Fruit fly (Drosophila melanogaster) whole organism, embryonic: ENCODE results near the gene CG31157.

Experiments used
- ATbp ChIP-seq: fragments of 200-800 bp; sonication (Bioruptor generic); optimal IDR thresholded peaks from 2 replicates; lab custom pipeline; 2017; ENCODE audit warnings: missing biosample characterization, mild to moderate bottlenecking, missing genetic modification characterization, missing genetic modification reagents
- Atf6 ChIP-seq: fragments of 200-800 bp; sonication (Bioruptor generic); IDR thresholded peaks from 2 replicates; pipeline ENCODE4 v1.3.6; 2022; ENCODE audit warnings: missing biosample characterization, missing genetic modification characterization
- Blimp-1 ChIP-seq: fragments of 200-800 bp; sonication (Bioruptor generic); optimal IDR thresholded peaks from 3 replicates; lab custom pipeline; 2018; ENCODE audit warnings: missing biosample characterization, missing genetic modification characterization, mild to moderate bottlenecking, moderate library complexity, missing genetic modification reagents
- BtbVII ChIP-seq: fragments of 200-800 bp; sonication (Bioruptor generic); optimal IDR thresholded peaks from 3 replicates; lab custom pipeline; 2017; ENCODE audit warnings: missing biosample characterization, mild to moderate bottlenecking, missing genetic modification characterization
- CG1024 ChIP-seq: fragments of 200-800 bp; sonication (Bioruptor generic); IDR thresholded peaks from 2 replicates; pipeline ENCODE4 v1.3.6; 2022; ENCODE audit warnings: missing biosample characterization, missing genetic modification characterization
- CG10366 ChIP-seq: fragments of 200-800 bp; sonication (Bioruptor generic); IDR thresholded peaks from 2 replicates; pipeline ENCODE4 v1.3.6; 2022; ENCODE audit warnings: missing biosample characterization, missing genetic modification characterization
- CG10431 ChIP-seq: fragments of 200-800 bp; sonication (Bioruptor generic); optimal IDR thresholded peaks from 3 replicates; lab custom pipeline; 2018; ENCODE audit warnings: missing biosample characterization, mild to moderate bottlenecking, missing genetic modification characterization
- CG10543 ChIP-seq: fragments of 200-800 bp; sonication (Bioruptor generic); optimal IDR thresholded peaks from 3 replicates; lab custom pipeline; 2017; ENCODE audit warnings: missing biosample characterization, mild to moderate bottlenecking, missing genetic modification characterization, moderate library complexity
- CG12219 ChIP-seq: fragments of 200-800 bp; sonication (Bioruptor generic); optimal IDR thresholded peaks from 3 replicates; lab custom pipeline; 2018; ENCODE audit warnings: missing biosample characterization, mild to moderate bottlenecking, missing genetic modification characterization
- CG12942 ChIP-seq: fragments of 200-800 bp; sonication (Bioruptor generic); optimal IDR thresholded peaks from 3 replicates; lab custom pipeline; 2016; ENCODE audit warnings: missing biosample characterization, missing genetic modification characterization
- CG13287 ChIP-seq: fragments of 200-800 bp; sonication (Bioruptor generic); IDR thresholded peaks from 2 replicates; pipeline ENCODE4 v1.3.6; 2022; ENCODE audit warnings: missing biosample characterization, missing genetic modification characterization; ENCODE audit not compliant: partially characterized antibody
- CG14965 ChIP-seq: fragments of 200-800 bp; sonication (Bioruptor generic); optimal IDR thresholded peaks from 2 replicates; lab custom pipeline; 2016; ENCODE audit warnings: missing biosample characterization, missing genetic modification characterization, borderline replicate concordance
- CG15269 ChIP-seq: fragments of 200-800 bp; sonication (Bioruptor generic); optimal IDR thresholded peaks from 2 replicates; lab custom pipeline; 2018; ENCODE audit warnings: missing biosample characterization, mild to moderate bottlenecking, missing genetic modification characterization, moderate library complexity
- CG1602 ChIP-seq: fragments of 200-800 bp; sonication (Bioruptor generic); optimal IDR thresholded peaks from 3 replicates; lab custom pipeline; 2016; ENCODE audit warnings: missing biosample characterization, missing genetic modification characterization
- CG17186 ChIP-seq: fragments of 200-800 bp; sonication (Bioruptor generic); optimal IDR thresholded peaks from 3 replicates; lab custom pipeline; 2017; ENCODE audit warnings: missing biosample characterization, missing genetic modification reagents, missing genetic modification characterization
- CG18764 ChIP-seq: fragments of 200-800 bp; sonication (Bioruptor generic); optimal IDR thresholded peaks from 3 replicates; lab custom pipeline; 2016; ENCODE audit warnings: missing biosample characterization, missing genetic modification characterization
- CG3407 ChIP-seq: fragments of 200-800 bp; sonication (Bioruptor generic); optimal IDR thresholded peaks from 2 replicates; lab custom pipeline; 2018; ENCODE audit warnings: missing biosample characterization, mild to moderate bottlenecking, missing genetic modification characterization
- CG34376 ChIP-seq: fragments of 200-800 bp; sonication (Bioruptor generic); optimal IDR thresholded peaks from 2 replicates; lab custom pipeline; 2018; ENCODE audit warnings: missing biosample characterization, mild to moderate bottlenecking, missing genetic modification characterization
- CG34422 ChIP-seq: fragments of 200-800 bp; sonication (Bioruptor generic); IDR thresholded peaks from 3 replicates; pipeline ENCODE4 v1.3.6; 2022; ENCODE audit warnings: missing biosample characterization, missing genetic modification characterization
- CG4854 ChIP-seq: fragments of 200-800 bp; sonication (Bioruptor generic); optimal IDR thresholded peaks from 2 replicates; lab custom pipeline; 2016; ENCODE audit warnings: missing biosample characterization, missing genetic modification characterization, inconsistent platforms
- CG6254 ChIP-seq: fragments of 200-800 bp; sonication (Bioruptor generic); optimal IDR thresholded peaks from 3 replicates; lab custom pipeline; 2017; ENCODE audit warnings: mild to moderate bottlenecking, missing biosample characterization, missing genetic modification reagents, missing genetic modification characterization
- CG7928 ChIP-seq: fragments of 200-800 bp; sonication (Bioruptor generic); optimal IDR thresholded peaks from 2 replicates; lab custom pipeline; 2017; ENCODE audit warnings: missing biosample characterization, mild to moderate bottlenecking, missing genetic modification characterization
- CG8944 ChIP-seq: fragments of 200-800 bp; sonication (Bioruptor generic); optimal IDR thresholded peaks from 3 replicates; lab custom pipeline; 2016; ENCODE audit warnings: missing biosample characterization, missing genetic modification characterization
- Dbx ChIP-seq: fragments of 200-800 bp; sonication (Bioruptor generic); IDR thresholded peaks from 3 replicates; pipeline ENCODE4 v1.3.6; 2022; ENCODE audit warnings: missing biosample characterization, missing genetic modification characterization
- E2f2 ChIP-seq: fragments of 200-800 bp; sonication (Bioruptor generic); IDR thresholded peaks from 2 replicates; pipeline ENCODE4 v1.3.6; 2022; ENCODE audit warnings: missing biosample characterization, missing genetic modification characterization
- NFAT ChIP-seq: fragments of 200-800 bp; sonication (Bioruptor generic); IDR thresholded peaks from 2 replicates; pipeline ENCODE4 v1.3.6; 2022; ENCODE audit warnings: missing biosample characterization, missing genetic modification characterization
- Pdp1 ChIP-seq, 2 experiments: fragments of 200-800 bp; sonication (Bioruptor generic); optimal IDR thresholded peaks; 3 replicates each; lab custom pipeline; 2016; ENCODE audit warnings: missing biosample characterization in 2 of 2, missing genetic modification characterization in 2 of 2, mild to moderate bottlenecking in 1 of 2, moderate library complexity in 1 of 2
- Sin3A ChIP-seq: fragments of >200 bp; optimal IDR thresholded peaks from 2 replicates; lab custom pipeline; 2018
- Taf1 ChIP-seq: fragments of 200-800 bp; sonication (Bioruptor generic); IDR thresholded peaks from 2 replicates; pipeline ENCODE4 v1.3.6; 2022; ENCODE audit warnings: missing biosample characterization, missing genetic modification characterization
- Usf ChIP-seq: fragments of 200-800 bp; sonication (Bioruptor generic); optimal IDR thresholded peaks from 2 replicates; lab custom pipeline; 2017; ENCODE audit warnings: missing genotype, missing biosample characterization, missing genetic modification characterization
- YL-1 ChIP-seq: fragments of 200-800 bp; sonication (Bioruptor generic); optimal IDR thresholded peaks from 3 replicates; lab custom pipeline; 2017; ENCODE audit warnings: missing biosample characterization, mild to moderate bottlenecking, missing genetic modification characterization
- amos ChIP-seq: fragments of 200-800 bp; sonication (Bioruptor generic); IDR thresholded peaks from 2 replicates; pipeline ENCODE4 v1.3.6; 2022; ENCODE audit warnings: missing biosample characterization, missing genetic modification characterization; ENCODE audit not compliant: partially characterized antibody
- cg ChIP-seq: fragments of 200-800 bp; sonication (Bioruptor generic); optimal IDR thresholded peaks from 3 replicates; lab custom pipeline; 2019; ENCODE audit warnings: missing biosample characterization, mild to moderate bottlenecking, missing genetic modification characterization, moderate library complexity
- chif ChIP-seq, 2 experiments: fragments of 200-800 bp; sonication (Bioruptor generic); optimal IDR thresholded peaks; 3 replicates each; lab custom pipeline; 2016; ENCODE audit warnings: missing biosample characterization in 2 of 2, missing genetic modification characterization in 2 of 2
- crol ChIP-seq: fragments of 200-800 bp; sonication (Bioruptor generic); IDR thresholded peaks from 2 replicates; pipeline ENCODE4 v1.3.6; 2022; ENCODE audit warnings: missing biosample characterization, missing genetic modification characterization
- dmrt11E ChIP-seq: fragments of 200-800 bp; sonication (Bioruptor generic); optimal IDR thresholded peaks from 3 replicates; lab custom pipeline; 2018; ENCODE audit warnings: missing biosample characterization, mild to moderate bottlenecking, missing genetic modification characterization, moderate library complexity
- ftz-f1 ChIP-seq: fragments of 200-800 bp; sonication (Bioruptor generic); optimal IDR thresholded peaks from 2 replicates; lab custom pipeline; 2016; ENCODE audit warnings: missing biosample characterization, missing genetic modification characterization
- gfzf ChIP-seq: fragments of 200-800 bp; sonication (Bioruptor generic); optimal IDR thresholded peaks from 2 replicates; lab custom pipeline; 2016; ENCODE audit warnings: missing biosample characterization, mild to moderate bottlenecking, missing genetic modification characterization, moderate library complexity
- ind ChIP-seq: fragments of 200-800 bp; sonication (Bioruptor generic); optimal IDR thresholded peaks from 3 replicates; lab custom pipeline; 2016; ENCODE audit warnings: missing biosample characterization, missing genetic modification characterization
- knrl ChIP-seq: fragments of 200-800 bp; sonication (Bioruptor generic); IDR thresholded peaks from 3 replicates; pipeline ENCODE4 v1.3.6; 2022; ENCODE audit warnings: missing biosample characterization, missing genetic modification characterization; ENCODE audit not compliant: partially characterized antibody
- lmd ChIP-seq: fragments of 200-800 bp; sonication (Bioruptor generic); IDR thresholded peaks from 2 replicates; pipeline ENCODE4 v1.3.6; 2022; ENCODE audit warnings: missing biosample characterization, missing genetic modification characterization
- nerfin-2 ChIP-seq: fragments of 200-800 bp; sonication (Bioruptor generic); IDR thresholded peaks from 2 replicates; pipeline ENCODE4 v1.3.6; 2022; ENCODE audit warnings: missing biosample characterization, missing genetic modification characterization; ENCODE audit not compliant: partially characterized antibody
- row ChIP-seq: fragments of 200-800 bp; sonication (Bioruptor generic); IDR thresholded peaks from 3 replicates; pipeline ENCODE4 v1.3.6; 2022; ENCODE audit warnings: missing biosample characterization, missing genetic modification characterization
- run ChIP-seq: fragments of 200-800 bp; sonication (Bioruptor generic); optimal IDR thresholded peaks from 3 replicates; lab custom pipeline; 2018; ENCODE audit warnings: missing biosample characterization, mild to moderate bottlenecking, missing genetic modification characterization
- unpg ChIP-seq: fragments of 200-800 bp; sonication (Bioruptor generic); optimal IDR thresholded peaks from 3 replicates; lab custom pipeline; 2018; ENCODE audit warnings: missing biosample characterization, mild to moderate bottlenecking, missing genetic modification characterization, moderate library complexity

The CG31157 gene

dm6 chr3R:13018284-13018900 lies 29.1 kb upstream of the CG31157 start (continued):
- peak; percentile 66 for TF ChIP-seq CG34376 (GFP tag; lab: Kevin White, UChicago)
- no peak for TF ChIP-seq CG15269 (tag; lab: Kevin White, UChicago)
- TF ChIP-seq run = peak; percentile 55
- TF ChIP-seq lmd = no peak
- peak; percentile 42 for TF ChIP-seq CG6254 (GFP tag; lab: Kevin White, UChicago)
- TF ChIP-seq ftz-f1 (GFP tag; lab: Kevin White, UChicago) = peak; percentile 7
- TF ChIP-seq Pdp1 (GFP tag; optimal IDR thresholded peaks at IDR 0.05; lab: Kevin White, UChicago) = peak in 1 of 2 experiments; percentile 74
- TF ChIP-seq amos (GFP tag; lab: Robert Waterston, UW) = no peak
- 0 out of 3 replicates have a peak, but pooled peaks have one; percentile 43 for TF ChIP-seq Dbx
- TF ChIP-seq CG4854 (GFP tag; lab: Kevin White, UChicago) = no peak
- TF ChIP-seq NFAT (GFP tag; lab: Robert Waterston, UW) = no peak
- TF ChIP-seq crol (GFP tag; lab: Robert Waterston, UW) = peak; percentile 21; the same call in 1 of the 2 replicates

dm6 chr3R:13018995-13019394 lies 28.5 kb upstream of the CG31157 start:
- TF ChIP-seq knrl (GFP tag; lab: Robert Waterston, UW) (no peak), CG14965 (no peak), row (no peak)

- no peak for TF ChIP-seq CG7928 (GFP tag; lab: Kevin White, UChicago)
- TF ChIP-seq cg (GFP tag; lab: Kevin White, UChicago) = no peak
- no peak for TF ChIP-seq CG17186
- TF ChIP-seq CG10543 (GFP tag; lab: Kevin White, UChicago) = no peak
- peak; percentile 78 for TF ChIP-seq gfzf (GFP tag; lab: Kevin White, UChicago)
- no peak for TF ChIP-seq CG18764
- no peak for TF ChIP-seq ind (GFP tag; lab: Kevin White, UChicago)
- no peak for TF ChIP-seq CG10366
- TF ChIP-seq Taf1 = no peak
- TF ChIP-seq chif (GFP tag; optimal IDR thresholded peaks at IDR 0.05; lab: Kevin White, UChicago) = peak in 1 of 2 experiments; percentile 38
- peak; percentile 17 for TF ChIP-seq CG12942
- peak; percentile 19 for TF ChIP-seq dmrt11E (tag; lab: Kevin White, UChicago)
- no peak for TF ChIP-seq unpg
- TF ChIP-seq CG1602 = no peak
- TF ChIP-seq CG10431 (GFP tag; lab: Kevin White, UChicago) = no peak
- no peak for TF ChIP-seq NFAT (GFP tag; lab: Robert Waterston, UW)
- TF ChIP-seq CG12219 = no peak
- no peak for TF ChIP-seq Blimp-1 (GFP tag; lab: Kevin White, UChicago)
- peak; percentile 83 for TF ChIP-seq YL-1 (GFP tag; lab: Kevin White, UChicago)
- no peak for TF ChIP-seq CG3407
- TF ChIP-seq CG34376 (GFP tag; lab: Kevin White, UChicago) = no peak
- no peak for TF ChIP-seq CG34422 (GFP tag; lab: Robert Waterston, UW)
- peak; percentile 70 for TF ChIP-seq E2f2 (GFP tag; lab: Robert Waterston, UW)
- TF ChIP-seq CG1024 (GFP tag; lab: Robert Waterston, UW) = no peak
- no peak for TF ChIP-seq ATbp
- TF ChIP-seq BtbVII (GFP tag; lab: Kevin White, UChicago) = peak; percentile 2
- TF ChIP-seq CG8944 (GFP tag; lab: Kevin White, UChicago) = no peak
- TF ChIP-seq nerfin-2 = no peak
- no peak for TF ChIP-seq Atf6
- TF ChIP-seq Usf (GFP tag; lab: Kevin White, UChicago) = no peak
- peak; percentile 82 for TF ChIP-seq CG13287 (GFP tag; lab: Robert Waterston, UW)
- TF ChIP-seq Sin3A (lab: Kevin White, UChicago) = peak; percentile 66
These were observed 17.0 kb upstream of the CG31157 start, which contains the start of the genes CG46281 and CG46280 for dm6 chr3R:13030257-13031173. CG46281 (minus strand) TSS chr3R:13030307. CG46280 (minus strand) TSS chr3R:13030659.
